Fruit fly (Drosophila melanogaster): ENCODE results near the gene tal-AA.
A peak's percentile ranks its signal among the peaks of the same experiment; 100 is the strongest.

Gene tal-AA

DNA sequence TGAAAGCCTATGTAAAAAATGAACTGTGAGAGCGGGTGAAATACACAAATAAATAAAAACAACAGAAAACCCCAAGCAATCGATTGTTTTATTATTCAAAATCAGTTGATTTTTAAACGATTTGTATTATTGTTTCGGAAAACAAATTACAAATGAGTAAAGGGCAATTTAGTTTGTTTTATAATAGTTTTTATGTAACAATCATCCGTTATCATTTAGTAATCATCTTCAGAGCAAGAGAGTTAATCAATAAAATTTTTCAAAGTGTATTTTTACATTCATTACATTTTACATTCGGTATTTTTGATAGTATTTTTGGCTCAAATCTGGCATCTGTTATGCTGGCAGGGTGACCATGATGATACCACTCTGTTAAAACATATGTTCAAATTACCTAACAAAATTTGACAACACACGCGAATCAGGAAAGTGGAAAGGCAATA, 33.6 kb upstream of the tal-AA start, which contains the start of the genes CG42375 and CG9288 (continued):
- TF ChIP-seq D19B (GFP tag; optimal IDR thresholded peaks at IDR 0.05) (peak; percentile 52), usp (GFP tag; optimal IDR thresholded peaks at IDR 0.05) (no peak), CG7357 (GFP tag; IDR thresholded peaks at IDR 0.05) (0 out of 3 replicates have a peak, but pooled peaks have one; percentile 46), insv (GFP tag; optimal IDR thresholded peaks at IDR 0.05) (no peak), CG1602 (GFP tag; optimal IDR thresholded peaks at IDR 0.05) (peak; percentile 12), row (GFP tag; IDR thresholded peaks at IDR 0.05) (peak; percentile 54; the same call in 2 of the 3 replicates), disco-r (GFP tag; optimal IDR thresholded peaks at IDR 0.05) (peak; percentile 20), CG17829 (tag; optimal IDR thresholded peaks at IDR 0.05) (peak; percentile 62), grau (tag; optimal IDR thresholded peaks at IDR 0.05) (peak; percentile 28), Drgx (GFP tag; IDR thresholded peaks at IDR 0.05) (peak; percentile 61; the same call in 1 of the 2 replicates), Gug (GFP tag; IDR thresholded peaks at IDR 0.05) (peak; percentile 44; the same call in 2 of the 4 replicates), tin (GFP tag; optimal IDR thresholded peaks at IDR 0.05) (peak; percentile 79), Asciz (GFP tag; optimal IDR thresholded peaks at IDR 0.05) (peak; percentile 70), CG17802 (tag; optimal IDR thresholded peaks at IDR 0.05) (peak; percentile 35), Abd-B (GFP tag; optimal IDR thresholded peaks at IDR 0.05) (no peak), zf30C (GFP tag; optimal IDR thresholded peaks at IDR 0.05) (peak; percentile 81), sens (GFP tag) (peak; percentile 94), CG18599 (GFP tag; optimal IDR thresholded peaks at IDR 0.05) (peak; percentile 78), MBD-R2 (GFP tag; IDR thresholded peaks at IDR 0.05) (peak; percentile 51; the same call in 1 of the 2 replicates), kay (GFP tag; optimal IDR thresholded peaks at IDR 0.05) (peak; percentile 67), Dad (GFP tag; optimal IDR thresholded peaks at IDR 0.05) (peak; percentile 60), gce (GFP tag; IDR thresholded peaks at IDR 0.05) (0 out of 3 replicates have a peak, but pooled peaks have one; percentile 38), CG8478 (optimal IDR thresholded peaks at IDR 0.05) (no peak), crp (GFP tag; optimal IDR thresholded peaks at IDR 0.05) (peak in 1 of 2 experiments; percentile 82), CG6689 (GFP tag; IDR thresholded peaks at IDR 0.05) (peak; percentile 70), lilli (GFP tag; optimal IDR thresholded peaks at IDR 0.05) (peak; percentile 19), CG18476 (GFP tag; optimal IDR thresholded peaks at IDR 0.05) (peak; percentile 68), Kr (GFP tag; optimal IDR thresholded peaks at IDR 0.05) (no peak), Jarid2 (GFP tag; optimal IDR thresholded peaks at IDR 0.05) (peak; percentile 24), pb (GFP tag; optimal IDR thresholded peaks at IDR 0.05) (peak; percentile 28), Awh (GFP tag; IDR thresholded peaks at IDR 0.05) (peak; percentile 60; the same call in 1 of the 2 replicates), CG17912 (GFP tag; optimal IDR thresholded peaks at IDR 0.05) (no peak), CG10654 (GFP tag; optimal IDR thresholded peaks at IDR 0.05) (peak; percentile 42), Xbp1 (GFP tag; optimal IDR thresholded peaks at IDR 0.05) (peak; percentile 36), CG10147 (GFP tag; optimal IDR thresholded peaks at IDR 0.05) (peak; percentile 79), Nf-YB (GFP tag; optimal IDR thresholded peaks at IDR 0.05) (no peak), CG31365 (tag; optimal IDR thresholded peaks at IDR 0.05) (no peak), sqz (GFP tag; optimal IDR thresholded peaks at IDR 0.05) (no peak), nau (GFP tag; optimal IDR thresholded peaks at IDR 0.05) (peak; percentile 35), CG4617 (GFP tag; optimal IDR thresholded peaks at IDR 0.05; ENCODE audit: borderline replicate concordance) (no peak), Ada2b (GFP tag; IDR thresholded peaks at IDR 0.05) (peak; percentile 74), lmd (GFP tag; IDR thresholded peaks at IDR 0.05) (peak; percentile 78), zen (tag; optimal IDR thresholded peaks at IDR 0.05) (peak; percentile 75), CG11560 (tag; IDR thresholded peaks at IDR 0.05) (no peak), CG1024 (GFP tag; IDR thresholded peaks at IDR 0.05) (peak; percentile 41; the same call in 1 of the 2 replicates), Bgb (GFP tag; IDR thresholded peaks at IDR 0.05; ENCODE audit: partially characterized antibody) (no peak), fu2 (GFP tag; optimal IDR thresholded peaks at IDR 0.05) (no peak), CG14441 (GFP tag; IDR thresholded peaks at IDR 0.05) (peak; percentile 70), CG1792 (GFP tag; optimal IDR thresholded peaks at IDR 0.05) (peak; percentile 61), salm (tag; optimal IDR thresholded peaks at IDR 0.05) (peak; percentile 9), unpg (GFP tag; optimal IDR thresholded peaks at IDR 0.05) (peak; percentile 78)
